Fruit fly (Drosophila melanogaster) whole organism, prepupa: ENCODE measurements around the gene Pkcdelta.

ENCODE experiments used
- CG11294 ChIP-seq: fragments of 200-800 bp; sonication (Bioruptor generic); IDR thresholded peaks from 2 replicates; pipeline ENCODE4 v1.3.6; 2022; ENCODE audit warnings: missing biosample characterization, missing genetic modification characterization
- CG11762 ChIP-seq: fragments of 200-800 bp; sonication (Bioruptor generic); optimal IDR thresholded peaks from 3 replicates; lab custom pipeline; 2016; ENCODE audit warnings: missing biosample characterization, missing genetic modification characterization; ENCODE audit not compliant: insufficient read depth
- CG32006 ChIP-seq: fragments of 200-800 bp; sonication (Bioruptor generic); optimal IDR thresholded peaks from 3 replicates; lab custom pipeline; 2017; ENCODE audit warnings: missing biosample characterization, mild to moderate bottlenecking, missing genetic modification characterization
- CG34406 ChIP-seq: fragments of 200-800 bp; sonication (Bioruptor generic); optimal IDR thresholded peaks from 3 replicates; lab custom pipeline; 2016; ENCODE audit warnings: missing biosample characterization, missing genetic modification characterization
- CG6808 ChIP-seq: fragments of 200-800 bp; sonication (Bioruptor generic); optimal IDR thresholded peaks from 3 replicates; lab custom pipeline; 2017; ENCODE audit warnings: missing biosample characterization, missing genetic modification characterization, mild to moderate bottlenecking, moderate library complexity, missing genetic modification reagents
- Hr39 ChIP-seq: fragments of 200-800 bp; sonication (Bioruptor generic); optimal IDR thresholded peaks from 2 replicates; lab custom pipeline; 2016; ENCODE audit warnings: missing biosample characterization, missing genetic modification characterization
- Met ChIP-seq: fragments of 200-800 bp; sonication (Bioruptor generic); optimal IDR thresholded peaks from 3 replicates; lab custom pipeline; 2016; ENCODE audit warnings: missing biosample characterization, missing genetic modification characterization
- Sox102F ChIP-seq: fragments of 200-800 bp; sonication (Bioruptor generic); optimal IDR thresholded peaks from 2 replicates; lab custom pipeline; 2016; ENCODE audit warnings: missing biosample characterization, mild to moderate bottlenecking, missing genetic modification characterization
- cyc ChIP-seq: fragments of 200-800 bp; sonication (Bioruptor generic); optimal IDR thresholded peaks from 3 replicates; lab custom pipeline; 2016; ENCODE audit warnings: missing biosample characterization, missing genetic modification characterization
- fd59A ChIP-seq: fragments of 200-800 bp; sonication (Bioruptor generic); optimal IDR thresholded peaks from 2 replicates; lab custom pipeline; 2017; ENCODE audit warnings: missing biosample characterization, mild to moderate bottlenecking, missing genetic modification characterization, missing genetic modification reagents
- spab ChIP-seq: fragments of 200-800 bp; sonication (Bioruptor generic); optimal IDR thresholded peaks from 2 replicates; lab custom pipeline; 2017; ENCODE audit warnings: missing biosample characterization, mild to moderate bottlenecking, missing genetic modification characterization, missing genetic modification reagents
- topi ChIP-seq: fragments of 200-800 bp; sonication (Bioruptor generic); optimal IDR thresholded peaks from 3 replicates; lab custom pipeline; 2016; ENCODE audit warnings: missing biosample characterization, missing genetic modification characterization

DNA sequence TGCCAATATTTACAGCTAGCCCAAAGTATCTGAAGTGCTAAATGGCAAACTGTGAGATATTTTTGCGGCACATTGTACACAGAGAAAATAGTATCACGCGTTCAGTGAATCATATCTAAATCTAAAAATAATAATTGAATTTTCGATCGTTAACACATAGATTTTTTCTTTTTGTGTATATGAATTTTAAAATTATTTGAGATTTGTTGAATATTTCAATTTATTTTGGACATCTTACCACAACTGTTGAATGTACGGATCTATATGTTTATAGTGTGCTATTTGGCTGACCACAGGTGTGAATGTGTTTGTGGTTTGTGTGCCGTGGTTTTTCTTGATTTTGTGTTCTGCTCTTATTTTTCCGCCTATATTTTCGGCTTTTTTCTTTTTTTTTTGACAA is 37.8 kb downstream of the Pkcdelta start:
- TF ChIP-seq Sox102F (peak; percentile 9), CG32006 (GFP tag; lab: Kevin White, UChicago) (peak; percentile 51), CG11294 (no peak), topi (GFP tag; lab: Kevin White, UChicago) (peak; percentile 28), cyc (GFP tag; lab: Kevin White, UChicago) (no peak), spab (GFP tag; lab: Kevin White, UChicago) (no peak), CG6808 (GFP tag; lab: Kevin White, UChicago) (no peak), fd59A (no peak), Hr39 (GFP tag; lab: Kevin White, UChicago) (peak; percentile 16), CG34406 (no peak), Met (GFP tag; lab: Kevin White, UChicago) (peak; percentile 29), CG11762 (GFP tag; lab: Kevin White, UChicago) (no peak)
